Worm (Caenorhabditis elegans) whole organism, young adult: Measurements from ENCODE around the gene tag-191.

ENCODE experiments used
- B0019.2 ChIP-seq: fragments of 200-800 bp; sonication (Bioruptor generic); conservative IDR thresholded peaks from 2 replicates; pipeline ENCODE4 v1.3.6; 2022; ENCODE audit warnings: missing genetic modification reagents, missing genetic modification characterization, missing compliant biosample characterization
- B0261.1 ChIP-seq: sonication (generic microtip); optimal IDR thresholded peaks from 2 replicates; lab custom pipeline; 2016; ENCODE audit warnings: mild to moderate bottlenecking, missing genetic modification characterization, moderate library complexity, missing compliant biosample characterization
- B0336.3 ChIP-seq: fragments of 200-800 bp; sonication (Bioruptor generic); IDR thresholded peaks from 2 replicates; pipeline ENCODE4 v1.3.6; 2022; ENCODE audit warnings: missing genetic modification characterization, missing compliant biosample characterization
- C17E4.6 ChIP-seq: fragments of 200-800 bp; sonication (Bioruptor generic); IDR thresholded peaks from 2 replicates; pipeline ENCODE4 v1.3.6; 2022; ENCODE audit warnings: missing genetic modification reagents, missing genetic modification characterization, missing compliant biosample characterization
- F52B5.7 ChIP-seq: sonication (generic microtip); optimal IDR thresholded peaks from 2 replicates; lab custom pipeline; 2016; ENCODE audit warnings: mild to moderate bottlenecking, missing genetic modification characterization, missing compliant biosample characterization
- F57A8.1 ChIP-seq: fragments of 200-800 bp; sonication (Bioruptor generic); optimal IDR thresholded peaks from 2 replicates; lab custom pipeline; 2018; ENCODE audit warnings: mild to moderate bottlenecking, missing genetic modification characterization, moderate library complexity, missing compliant biosample characterization
- T26A5.8 ChIP-seq: sonication (generic microtip); optimal IDR thresholded peaks from 2 replicates; lab custom pipeline; 2016; ENCODE audit warnings: missing genetic modification characterization, missing compliant biosample characterization
- Y53G8AR.9 ChIP-seq: fragments of 200-800 bp; sonication (Bioruptor generic); conservative IDR thresholded peaks from 2 replicates; pipeline ENCODE4 v1.3.6; 2022; ENCODE audit warnings: missing genetic modification reagents, missing genetic modification characterization, missing compliant biosample characterization
- Y67H2A.10 ChIP-seq: fragments of 200-800 bp; sonication (Bioruptor generic); conservative IDR thresholded peaks from 2 replicates; pipeline ENCODE4 v1.3.6; 2022; ENCODE audit warnings: missing genetic modification reagents, missing genetic modification characterization, missing compliant biosample characterization
- akir-1 ChIP-seq: fragments of 200-800 bp; sonication (Bioruptor generic); optimal IDR thresholded peaks from 2 replicates; lab custom pipeline; 2018; ENCODE audit warnings: mild to moderate bottlenecking, missing genetic modification characterization, moderate library complexity, missing compliant biosample characterization
- ama-1 ChIP-seq, 3 experiments: fragments of 150-350 bp in 1 of 3; sonication (generic microtip) in 2 of 3; optimal IDR thresholded peaks; 2 replicates each; lab custom pipeline; 2014 to 2018; ENCODE audit warnings: missing biosample characterization in 2 of 3, missing genetic modification characterization in 2 of 3, missing genetic modification reagents in 2 of 3
- aptf-3 ChIP-seq: fragments of 200-800 bp; sonication (Bioruptor generic); IDR thresholded peaks from 2 replicates; pipeline ENCODE4 v1.3.6; 2022; ENCODE audit warnings: missing genetic modification characterization, missing compliant biosample characterization
- attf-5 ChIP-seq: fragments of 200-800 bp; sonication (Bioruptor generic); optimal IDR thresholded peaks from 2 replicates; lab custom pipeline; 2018; ENCODE audit warnings: mild to moderate bottlenecking, missing genetic modification characterization, missing compliant biosample characterization
- bed-2 ChIP-seq: fragments of 200-800 bp; sonication (Bioruptor generic); IDR thresholded peaks from 2 replicates; pipeline ENCODE4 v1.3.6; 2022; ENCODE audit warnings: missing genetic modification reagents, missing genetic modification characterization, missing compliant biosample characterization
- ceh-100 ChIP-seq: fragments of 200-800 bp; sonication (Bioruptor generic); IDR thresholded peaks from 2 replicates; pipeline ENCODE4 v1.3.6; 2022; ENCODE audit warnings: missing genetic modification reagents, missing genetic modification characterization, missing compliant biosample characterization
- ceh-27 ChIP-seq: fragments of 200-800 bp; sonication (Bioruptor generic); optimal IDR thresholded peaks from 2 replicates; lab custom pipeline; 2018; ENCODE audit warnings: mild to moderate bottlenecking, missing genetic modification characterization, moderate library complexity, missing compliant biosample characterization
- ceh-79 ChIP-seq: sonication (generic microtip); optimal IDR thresholded peaks from 2 replicates; lab custom pipeline; 2017; ENCODE audit warnings: mild to moderate bottlenecking, missing genetic modification characterization, missing compliant biosample characterization
- ceh-91 ChIP-seq: fragments of 200-800 bp; sonication (Bioruptor generic); IDR thresholded peaks from 2 replicates; pipeline ENCODE4 v1.3.6; 2022; ENCODE audit warnings: missing genetic modification reagents, missing genetic modification characterization, missing compliant biosample characterization
- egl-44 ChIP-seq: fragments of 200-800 bp; sonication (Bioruptor generic); IDR thresholded peaks from 2 replicates; pipeline ENCODE4 v1.3.6; 2022; ENCODE audit warnings: missing genetic modification reagents, missing genetic modification characterization, missing compliant biosample characterization
- egrh-3 ChIP-seq: fragments of 200-800 bp; sonication (Bioruptor generic); IDR thresholded peaks from 2 replicates; pipeline ENCODE4 v1.3.6; 2022; ENCODE audit warnings: missing genetic modification reagents, missing genetic modification characterization, missing compliant biosample characterization
- ekl-4 ChIP-seq: fragments of 200-800 bp; sonication (Bioruptor generic); IDR thresholded peaks from 2 replicates; pipeline ENCODE4 v1.3.6; 2022; ENCODE audit warnings: missing genetic modification reagents, missing genetic modification characterization, missing compliant biosample characterization
- ets-4 ChIP-seq: fragments of 200-800 bp; sonication (Bioruptor generic); optimal IDR thresholded peaks from 2 replicates; lab custom pipeline; 2018; ENCODE audit warnings: mild to moderate bottlenecking, missing genetic modification characterization, missing compliant biosample characterization
- him-1 ChIP-seq: sonication (generic microtip); optimal IDR thresholded peaks from 2 replicates; lab custom pipeline; 2016; ENCODE audit warnings: missing genotype, missing genetic modification reagents, missing genetic modification characterization, missing compliant biosample characterization
- hlh-26 ChIP-seq: fragments of 200-800 bp; sonication (Bioruptor generic); conservative IDR thresholded peaks from 2 replicates; pipeline ENCODE4 v1.3.6; 2022; ENCODE audit warnings: missing genetic modification reagents, missing genetic modification characterization, missing compliant biosample characterization
- hmg-20 ChIP-seq: fragments of 200-800 bp; sonication (Bioruptor generic); IDR thresholded peaks from 2 replicates; pipeline ENCODE4 v1.3.6; 2022; ENCODE audit warnings: missing genetic modification reagents, missing genetic modification characterization, missing compliant biosample characterization
- lin-26 ChIP-seq: fragments of 200-800 bp; sonication (Bioruptor generic); IDR thresholded peaks from 2 replicates; pipeline ENCODE4 v1.3.6; 2022; ENCODE audit warnings: missing genetic modification reagents, missing genetic modification characterization, missing compliant biosample characterization
- lin-35 ChIP-seq, 3 experiments: fragments of 150-350 bp in 2 of 3; sonication (generic microtip) in 1 of 3; optimal IDR thresholded peaks; 2 replicates each; lab custom pipeline; 2014 to 2018; ENCODE audit warnings: missing biosample characterization in 3 of 3, missing genetic modification characterization in 3 of 3, missing genetic modification reagents in 3 of 3
- lin-54 ChIP-seq: fragments of 200-800 bp; sonication (Bioruptor generic); optimal IDR thresholded peaks from 2 replicates; lab custom pipeline; 2018; ENCODE audit warnings: mild to moderate bottlenecking, missing genetic modification characterization, missing compliant biosample characterization
- madf-6 ChIP-seq: fragments of 200-800 bp; sonication (Bioruptor generic); IDR thresholded peaks from 2 replicates; pipeline ENCODE4 v1.3.6; 2022; ENCODE audit warnings: missing genetic modification reagents, missing genetic modification characterization, missing compliant biosample characterization
- madf-8 ChIP-seq: fragments of 200-800 bp; sonication (Bioruptor generic); conservative IDR thresholded peaks from 2 replicates; pipeline ENCODE4 v1.3.6; 2022; ENCODE audit warnings: missing genetic modification reagents, missing genetic modification characterization, missing compliant biosample characterization
- nfya-2 ChIP-seq: fragments of 200-800 bp; sonication (Bioruptor generic); IDR thresholded peaks from 2 replicates; pipeline ENCODE4 v1.3.6; 2022; ENCODE audit warnings: missing genetic modification reagents, missing genetic modification characterization, missing compliant biosample characterization
- sea-2 ChIP-seq: fragments of 200-800 bp; sonication (Bioruptor generic); IDR thresholded peaks from 2 replicates; pipeline ENCODE4 v1.3.6; 2022; ENCODE audit warnings: missing genetic modification characterization, missing compliant biosample characterization
- snpc-3.4 ChIP-seq: sonication (generic microtip); optimal IDR thresholded peaks from 2 replicates; lab custom pipeline; 2017; ENCODE audit warnings: missing genetic modification characterization, mild to moderate bottlenecking, missing compliant biosample characterization, antibody characterized with exemption, moderate library complexity, missing genotype, missing genetic modification reagents
- somi-1 ChIP-seq: fragments of 200-800 bp; sonication (Bioruptor generic); optimal IDR thresholded peaks from 2 replicates; lab custom pipeline; 2018; ENCODE audit warnings: mild to moderate bottlenecking, missing genetic modification characterization, missing compliant biosample characterization
- ztf-22 ChIP-seq: fragments of 200-800 bp; sonication (Bioruptor generic); optimal IDR thresholded peaks from 2 replicates; lab custom pipeline; 2018; ENCODE audit warnings: mild to moderate bottlenecking, missing genetic modification characterization, moderate library complexity, missing compliant biosample characterization
- ztf-25 ChIP-seq: fragments of 200-800 bp; sonication (Bioruptor generic); IDR thresholded peaks from 2 replicates; pipeline ENCODE4 v1.3.6; 2022; ENCODE audit warnings: missing genetic modification reagents, missing genetic modification characterization, missing compliant biosample characterization
- ztf-26 ChIP-seq: sonication (generic microtip); optimal IDR thresholded peaks from 2 replicates; lab custom pipeline; 2017; ENCODE audit warnings: missing genetic modification characterization, missing compliant biosample characterization

Gene tag-191

ce11 chrV:14562589-14562988 lies 26.4 kb upstream of the tag-191 start, which contains the start of gene C53A5.11:
Gene C53A5.11 (plus strand): TSS chrV:14562889.
- TF ChIP-seq him-1 (tag; lab: Kevin White, UChicago): no peak
- TF ChIP-seq Y67H2A.10 (GFP tag; lab: Robert Waterston, UW): no peak
- no peak for TF ChIP-seq sea-2 (GFP tag; lab: Robert Waterston, UW)
- no peak for TF ChIP-seq T26A5.8
- no peak for TF ChIP-seq ceh-27 (GFP tag; lab: Kevin White, UChicago)
- no peak for TF ChIP-seq B0019.2
- no peak for TF ChIP-seq ets-4 (GFP tag; lab: Kevin White, UChicago)
- TF ChIP-seq madf-8: no peak

ce11 chrV:14559312-14559711 lies 23.1 kb upstream of the tag-191 start, which contains the start of gene srt-32:
Gene srt-32 (plus strand): TSS chrV:14559612.
- TF ChIP-seq B0336.3 (no peak), F52B5.7 (tag; lab: Kevin White, UChicago) (no peak), hmg-20 (GFP tag; lab: Robert Waterston, UW) (no peak), akir-1 (GFP tag; lab: Kevin White, UChicago) (no peak), ceh-91 (GFP tag; lab: Robert Waterston, UW) (no peak), hlh-26 (GFP tag; lab: Robert Waterston, UW) (no peak), ekl-4 (GFP tag; lab: Robert Waterston, UW) (no peak), egl-44 (GFP tag; lab: Robert Waterston, UW) (no peak), lin-35 (GFP tag; optimal IDR thresholded peaks at IDR 0.05; lab: Kevin White, UChicago) (no peak), nfya-2 (GFP tag; lab: Robert Waterston, UW) (no peak), lin-54 (GFP tag; lab: Kevin White, UChicago) (no peak), C17E4.6 (no peak), ztf-22 (GFP tag; lab: Kevin White, UChicago) (no peak)

- TF ChIP-seq ceh-100 (GFP tag; lab: Robert Waterston, UW): no peak
- no peak for TF ChIP-seq madf-6
- TF ChIP-seq attf-5 (GFP tag; lab: Kevin White, UChicago): no peak
- TF ChIP-seq egrh-3 (GFP tag; lab: Robert Waterston, UW): no peak
- TF ChIP-seq egl-44 (GFP tag; lab: Robert Waterston, UW): no peak
- TF ChIP-seq aptf-3 (GFP tag; lab: Robert Waterston, UW): no peak
- no peak for TF ChIP-seq snpc-3.4 (tag; lab: Kevin White, UChicago)
Observed at ce11 chrV:14558757-14559156, 22.6 kb upstream of the tag-191 start, which contains the start of gene C53A5.9. Gene C53A5.9 (minus strand): TSS chrV:14558857.

- TF ChIP-seq ztf-26 (tag; lab: Kevin White, UChicago): no peak
- no peak for TF ChIP-seq F57A8.1 (GFP tag; lab: Kevin White, UChicago)
- no peak for TF ChIP-seq ztf-25
Observed at ce11 chrV:14556187-14556586, 20.0 kb upstream of the tag-191 start, which contains the start of gene srg-47. Gene srg-47 (minus strand): TSS chrV:14556287.

ce11 chrV:14548510-14548909 lies 12.3 kb upstream of the tag-191 start:
- no peak for TF ChIP-seq Y53G8AR.9 (GFP tag; lab: Robert Waterston, UW)
- no peak for TF ChIP-seq bed-2 (GFP tag; lab: Robert Waterston, UW)
- no peak for TF ChIP-seq lin-26 (GFP tag; lab: Robert Waterston, UW)
- TF ChIP-seq ceh-79 (tag; lab: Kevin White, UChicago): no peak
- TF ChIP-seq somi-1: no peak
- TF ChIP-seq ama-1 (optimal IDR thresholded peaks at IDR 0.05; lab: Kevin White, UChicago): no peak
- no peak for TF ChIP-seq ama-1 (GFP tag; optimal IDR thresholded peaks at IDR 0.05; lab: Kevin White, UChicago)
- TF ChIP-seq B0261.1 (tag; lab: Kevin White, UChicago): no peak
